Worm (Caenorhabditis elegans): ENCODE data around the gene srsx-8.

Gene srsx-8

DNA sequence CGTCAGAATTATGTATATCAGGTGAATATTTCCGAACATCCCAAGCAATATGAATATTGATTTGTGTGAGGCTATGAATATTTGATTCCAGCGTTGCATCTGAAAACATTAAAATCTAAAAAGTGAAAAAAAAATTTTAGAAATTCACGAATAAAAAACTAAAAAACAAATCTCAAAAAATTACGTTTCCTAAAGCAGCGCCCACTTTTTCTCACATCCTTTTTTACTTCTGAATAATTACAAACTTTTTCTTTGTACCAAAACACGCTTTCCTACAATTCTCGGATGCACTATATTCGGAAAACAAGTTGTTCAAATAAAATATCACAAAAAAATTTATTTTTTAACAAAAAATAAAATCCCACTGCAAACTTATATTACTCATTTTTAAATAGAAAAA is at the start of gene srsx-8:
Gene srsx-8, minus strand, starts transcription at position 101 of the 400 bp plus-strand sequence.
- TF ChIP-seq nhr-12 (tag; optimal IDR thresholded peaks at IDR 0.05) (no peak), blmp-1 (tag; optimal IDR thresholded peaks at IDR 0.05) (no peak), elt-2 (tag; optimal IDR thresholded peaks at IDR 0.05) (no peak), swsn-7 (tag; optimal IDR thresholded peaks at IDR 0.05) (no peak)

DNA sequence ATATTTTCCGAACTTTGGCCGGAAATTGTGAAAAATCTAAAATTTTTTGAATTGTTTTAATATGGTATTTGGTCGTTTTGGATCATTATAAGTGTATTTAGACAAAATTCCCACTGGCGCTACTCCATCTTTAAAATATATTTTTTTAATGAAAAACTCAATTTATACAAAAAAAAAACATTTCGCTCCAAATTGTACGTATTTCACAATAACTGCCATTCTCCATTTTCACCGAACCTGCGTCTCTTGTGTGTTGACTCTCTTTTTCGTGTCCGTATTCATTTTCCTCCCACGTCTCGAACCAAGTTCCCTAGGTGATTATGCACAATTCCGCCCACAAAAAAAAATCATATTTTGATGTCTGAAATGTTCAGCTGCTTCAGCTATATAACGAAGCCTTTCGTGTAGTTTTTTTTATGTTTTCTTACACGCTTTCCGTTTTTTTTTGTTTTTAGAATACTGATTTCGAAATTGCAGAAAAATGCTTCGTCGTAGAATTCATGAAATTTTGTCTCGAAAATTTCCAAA is 47.7 kb upstream of the srsx-8 start, which contains the start of gene F16B4.2:
Gene F16B4.2, plus strand, starts transcription at position 478 of the 528 bp plus-strand sequence.
- TF ChIP-seq jun-1 (tag; optimal IDR thresholded peaks at IDR 0.05) (no peak), efl-1 (optimal IDR thresholded peaks at IDR 0.05) (no peak), efl-1 (GFP tag; optimal IDR thresholded peaks at IDR 0.05 in 1 of 2) (peak in 1 of 2 experiments; percentile 72)

DNA sequence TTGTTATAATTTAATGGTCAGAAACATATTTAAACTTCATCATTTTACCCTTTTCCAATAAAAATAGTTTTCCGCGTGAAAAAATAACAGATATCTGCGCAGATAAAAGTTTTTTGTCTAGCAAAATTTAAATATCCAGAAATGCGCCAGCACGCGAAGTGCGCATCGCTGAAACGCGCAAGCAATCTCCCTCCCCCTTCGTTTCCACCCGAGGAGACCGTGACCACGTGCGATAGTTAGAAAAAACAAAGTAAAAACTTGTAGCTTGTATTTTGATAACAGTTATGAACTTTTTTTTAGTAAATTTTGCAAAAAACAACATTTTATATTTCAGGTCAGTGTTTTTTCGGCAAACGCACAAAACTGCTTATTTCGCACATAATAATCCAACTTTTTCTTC is 46.2 kb upstream of the srsx-8 start:
- TF ChIP-seq nhr-20 (tag; optimal IDR thresholded peaks at IDR 0.05) = peak; percentile 6
- peak in 1 of 2 experiments; percentile 15 for TF ChIP-seq efl-1 (optimal IDR thresholded peaks at IDR 0.05)
- peak in 1 of 2 experiments; percentile 87 for TF ChIP-seq efl-1 (GFP tag; optimal IDR thresholded peaks at IDR 0.05 in 1 of 2)
- peak in 1 of 3 experiments; percentile 20 for TF ChIP-seq dpl-1 (GFP tag; optimal IDR thresholded peaks at IDR 0.05)
- peak in 1 of 2 experiments; percentile 28 for TF ChIP-seq lin-35 (GFP tag; optimal IDR thresholded peaks at IDR 0.05)
- peak; percentile 14 for TF ChIP-seq snu-23 (GFP tag; optimal IDR thresholded peaks at IDR 0.05)
- peak; percentile 29 for TF ChIP-seq nhr-71 (tag; optimal IDR thresholded peaks at IDR 0.05)

DNA sequence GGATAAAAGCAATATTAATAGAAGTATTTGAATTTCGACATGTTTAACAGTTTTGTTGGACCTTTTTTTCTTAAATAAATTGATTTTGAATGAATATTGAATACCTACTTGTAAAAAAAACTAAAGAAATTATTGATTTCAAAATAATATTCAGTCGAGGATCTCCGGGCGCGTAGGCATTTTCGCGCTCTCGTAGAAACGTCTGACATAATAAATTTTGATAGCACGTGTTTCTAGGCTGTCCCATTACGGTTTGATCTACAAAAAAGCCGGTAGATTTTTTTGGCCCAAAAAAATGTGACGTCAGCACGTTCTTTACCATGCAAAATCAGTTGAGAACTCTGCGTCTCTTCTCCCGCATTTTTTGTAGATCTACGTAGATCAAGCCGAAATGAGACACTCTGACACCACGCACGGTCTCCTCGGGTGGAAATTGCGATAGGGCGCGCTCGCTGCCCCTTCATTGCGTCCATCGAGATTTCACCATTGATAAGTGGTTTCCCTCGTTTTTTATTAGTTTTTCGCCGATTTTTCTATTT is 41.7 kb upstream of the srsx-8 start:
- TF ChIP-seq nhr-84 (tag; optimal IDR thresholded peaks at IDR 0.05) (no peak), snpc-4 (tag; optimal IDR thresholded peaks at IDR 0.05) (no peak), ceh-88 (GFP tag; IDR thresholded peaks at IDR 0.05) (no peak), grh-1 (GFP tag; IDR thresholded peaks at IDR 0.05) (no peak), pqm-1 (tag; optimal IDR thresholded peaks at IDR 0.05) (no peak), ces-1 (GFP tag; optimal IDR thresholded peaks at IDR 0.05) (no peak), lin-35 (GFP tag; optimal IDR thresholded peaks at IDR 0.05) (no peak), irx-1 (tag; optimal IDR thresholded peaks at IDR 0.05) (no peak), fos-1 (tag; optimal IDR thresholded peaks at IDR 0.05) (no peak), nhr-11 (tag; optimal IDR thresholded peaks at IDR 0.05) (no peak), isw-1 (GFP tag; IDR thresholded peaks at IDR 0.05) (no peak), nhr-28 (tag; optimal IDR thresholded peaks at IDR 0.05) (no peak), skn-1 (tag; optimal IDR thresholded peaks at IDR 0.05) (no peak), egl-13 (tag; optimal IDR thresholded peaks at IDR 0.05) (no peak), hpl-2 (GFP tag; optimal IDR thresholded peaks at IDR 0.05) (no peak)

DNA sequence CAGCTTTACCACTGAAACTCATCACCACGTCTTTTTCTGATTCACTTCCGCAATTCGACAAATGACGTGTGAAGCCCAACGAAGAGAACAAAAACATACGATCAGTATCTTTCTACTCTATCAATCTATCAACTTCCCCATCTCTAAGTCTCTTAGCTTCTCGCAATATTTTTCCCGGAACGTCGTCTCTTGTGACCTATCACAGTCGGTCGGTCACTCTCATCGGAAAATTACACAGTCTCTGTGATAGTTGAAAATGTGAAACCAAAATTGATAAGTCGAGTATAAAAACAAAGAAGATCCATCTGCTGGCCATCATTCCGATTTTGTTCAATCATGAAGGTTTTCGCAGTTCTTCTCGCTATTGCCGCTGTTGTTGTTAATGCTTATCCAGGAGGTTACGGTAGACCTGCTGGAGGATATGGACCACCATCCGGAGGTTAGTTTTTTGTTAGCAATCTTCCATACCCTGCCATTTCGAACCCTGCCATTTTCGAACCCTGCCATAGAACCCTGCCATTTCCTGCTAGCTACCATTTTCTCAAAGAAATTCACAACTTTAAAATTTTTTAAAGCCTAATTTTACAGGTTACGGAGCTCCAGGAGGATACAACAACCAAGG is 41.0 kb upstream of the srsx-8 start, which contains the start of gene F16B4.4:
Gene F16B4.4, plus strand, starts transcription at position 221 of the 622 bp plus-strand sequence.
- TF ChIP-seq elt-3 (tag; optimal IDR thresholded peaks at IDR 0.05) (peak in 2 of 6 experiments; percentile 58 to 71), nhr-71 (tag; optimal IDR thresholded peaks at IDR 0.05) (peak; percentile 17), nhr-11 (tag; optimal IDR thresholded peaks at IDR 0.05) (no peak), jun-1 (tag; optimal IDR thresholded peaks at IDR 0.05) (peak; percentile 30), blmp-1 (tag; optimal IDR thresholded peaks at IDR 0.05) (peak; percentile 75), nhr-20 (tag; optimal IDR thresholded peaks at IDR 0.05) (peak; percentile 45), lin-35 (GFP tag; optimal IDR thresholded peaks at IDR 0.05) (peak in 1 of 2 experiments; percentile 18), snu-23 (GFP tag; optimal IDR thresholded peaks at IDR 0.05) (peak; percentile 13), pqm-1 (tag; optimal IDR thresholded peaks at IDR 0.05) (no peak), nhr-85 (tag) (peak; percentile 74)

DNA sequence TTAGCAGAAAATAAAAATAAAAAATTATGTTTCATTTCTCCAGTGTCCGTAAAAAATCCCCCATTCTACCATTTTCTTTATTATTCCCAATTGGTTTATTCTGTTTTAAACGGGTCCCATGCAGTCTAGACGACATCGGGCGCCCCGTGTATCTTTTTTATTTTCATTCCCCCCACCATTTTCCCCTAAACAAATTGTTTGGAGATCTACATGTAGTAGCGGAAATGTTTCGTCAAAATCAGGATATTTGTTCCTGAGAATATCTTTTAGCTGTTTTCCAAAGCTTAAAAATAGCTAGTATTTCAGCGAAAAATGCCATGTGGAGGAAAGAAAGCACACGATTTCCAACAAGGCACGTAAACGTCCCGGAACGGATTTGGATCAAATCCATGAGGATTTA is 35.2 kb upstream of the srsx-8 start, which contains the start of gene F16B4.5:
Gene F16B4.5, plus strand, starts transcription at position 301 of the 400 bp plus-strand sequence.
- no peak for TF ChIP-seq nhr-90 (tag; optimal IDR thresholded peaks at IDR 0.05; ENCODE audit: poor library complexity)
- no peak for TF ChIP-seq unc-62 (GFP tag; optimal IDR thresholded peaks at IDR 0.05)
